Fruit fly (Drosophila melanogaster) whole organism, wandering third instar larva: ENCODE results near the gene Ac76E.

Experiments used
- Abd-B ChIP-seq: fragments of >200 bp; optimal IDR thresholded peaks from 2 replicates; lab custom pipeline; 2017; ENCODE audit warnings: missing biosample characterization, missing genetic modification characterization
- CG32264 ChIP-seq: fragments of 200-800 bp; sonication (Bioruptor generic); optimal IDR thresholded peaks from 2 replicates; lab custom pipeline; 2016; ENCODE audit warnings: missing biosample characterization, missing genetic modification characterization
- CG9705 ChIP-seq: fragments of 200-800 bp; sonication (Bioruptor generic); optimal IDR thresholded peaks from 2 replicates; lab custom pipeline; 2018; ENCODE audit warnings: missing biosample characterization, mild to moderate bottlenecking, missing genetic modification characterization
- CrebA ChIP-seq: fragments of 200-800 bp; sonication (Bioruptor generic); optimal IDR thresholded peaks from 2 replicates; lab custom pipeline; 2016; ENCODE audit warnings: missing biosample characterization, mild to moderate bottlenecking, missing genetic modification characterization, borderline replicate concordance
- Dfd ChIP-seq: fragments of >200 bp; optimal IDR thresholded peaks from 2 replicates; lab custom pipeline; 2017; ENCODE audit warnings: missing biosample characterization, missing genetic modification characterization
- Dif ChIP-seq: fragments of 200-275, 200-300 bp; sonication (Bioruptor generic); optimal IDR thresholded peaks from 2 replicates; lab custom pipeline; 2018; ENCODE audit warnings: missing biosample characterization, missing genetic modification characterization; ENCODE audit not compliant: partially characterized antibody
- GATAd ChIP-seq: sonication (Bioruptor generic); optimal IDR thresholded peaks from 2 replicates; lab custom pipeline; 2016; ENCODE audit warnings: missing biosample characterization, missing genetic modification characterization
- HLH106 ChIP-seq: fragments of 200-800 bp; optimal IDR thresholded peaks from 3 replicates; lab custom pipeline; 2019; ENCODE audit warnings: missing biosample characterization, mild to moderate bottlenecking, missing genetic modification characterization, moderate library complexity
- Hnf4 ChIP-seq: fragments of 200-800 bp; sonication (Bioruptor generic); optimal IDR thresholded peaks from 2 replicates; lab custom pipeline; 2016; ENCODE audit warnings: missing biosample characterization, mild to moderate bottlenecking, missing genetic modification characterization
- Hr78 ChIP-seq: fragments of >200 bp; optimal IDR thresholded peaks from 2 replicates; lab custom pipeline; 2017; ENCODE audit warnings: missing biosample characterization, missing genetic modification characterization
- Jra ChIP-seq: sonication (Bioruptor generic); optimal IDR thresholded peaks from 2 replicates; lab custom pipeline; 2016; ENCODE audit warnings: missing biosample characterization, missing genetic modification characterization
- Mio ChIP-seq: sonication (Bioruptor generic); optimal IDR thresholded peaks from 2 replicates; lab custom pipeline; 2016; ENCODE audit warnings: missing biosample characterization, missing genetic modification characterization
- Myc ChIP-seq: fragments of >200 bp; optimal IDR thresholded peaks from 2 replicates; lab custom pipeline; 2017
- N ChIP-seq: fragments of >200 bp; optimal IDR thresholded peaks from 2 replicates; lab custom pipeline; 2018; ENCODE audit warnings: missing biosample characterization, missing external identifiers, missing genetic modification characterization
- OdsH ChIP-seq: fragments of 200-800 bp; sonication (Bioruptor generic); optimal IDR thresholded peaks from 2 replicates; lab custom pipeline; 2016; ENCODE audit warnings: missing biosample characterization, mild to moderate bottlenecking, missing genetic modification characterization
- Rel ChIP-seq, 2 experiments: fragments of 200-800 bp; sonication (Bioruptor generic) in 1 of 2; optimal IDR thresholded peaks; 2 replicates in 1 of 2; 3 replicates in 1 of 2; lab custom pipeline; 2016 to 2019; ENCODE audit warnings: mild to moderate bottlenecking in 2 of 2, missing biosample characterization in 2 of 2, missing genetic modification characterization in 2 of 2, moderate library complexity in 1 of 2
- Vsx2 ChIP-seq: fragments of 200-300, 225-300 bp; sonication (Bioruptor generic); optimal IDR thresholded peaks from 2 replicates; lab custom pipeline; 2018; ENCODE audit warnings: missing biosample characterization, missing genetic modification characterization; ENCODE audit not compliant: partially characterized antibody
- br ChIP-seq: fragments of 200-800 bp; sonication (Bioruptor generic); optimal IDR thresholded peaks from 2 replicates; lab custom pipeline; 2016; ENCODE audit warnings: missing biosample characterization, missing genetic modification characterization
- dl ChIP-seq, 2 experiments: fragments of 175-275, 200-275 bp in 1 of 2; fragments of 200-275 bp in 1 of 2; sonication (Bioruptor generic); optimal IDR thresholded peaks; lab custom pipeline; 2018; ENCODE audit warnings: mild to moderate bottlenecking in 2 of 2, missing biosample characterization in 2 of 2, missing genetic modification characterization in 2 of 2, moderate library complexity in 2 of 2; ENCODE audit not compliant: partially characterized antibody in 2 of 2, insufficient read depth in 1 of 2
- dmrt93B ChIP-seq: fragments of 200-800 bp; sonication (Bioruptor generic); optimal IDR thresholded peaks from 2 replicates; lab custom pipeline; 2018; ENCODE audit warnings: missing biosample characterization, mild to moderate bottlenecking, missing genetic modification characterization
- dsf ChIP-seq: sonication (Bioruptor generic); optimal IDR thresholded peaks from 2 replicates; lab custom pipeline; 2016; ENCODE audit warnings: missing biosample characterization, missing genetic modification characterization, borderline replicate concordance
- ey ChIP-seq: fragments of 200-800 bp; sonication (Bioruptor generic); optimal IDR thresholded peaks from 2 replicates; lab custom pipeline; 2016; ENCODE audit warnings: missing biosample characterization, missing genetic modification characterization
- foxo ChIP-seq, 2 experiments: fragments of 200-800 bp; sonication (Bioruptor generic); optimal IDR thresholded peaks; 2 replicates in 1 of 2; 3 replicates in 1 of 2; lab custom pipeline; 2016 to 2017; ENCODE audit warnings: missing biosample characterization in 2 of 2, missing genetic modification characterization in 2 of 2
- fru ChIP-seq: fragments of 200-800 bp; sonication (Bioruptor generic); optimal IDR thresholded peaks from 3 replicates; lab custom pipeline; 2016; ENCODE audit warnings: missing biosample characterization, mild to moderate bottlenecking, missing genetic modification characterization
- h ChIP-seq: fragments of 200-800 bp; sonication (Bioruptor generic); optimal IDR thresholded peaks from 3 replicates; lab custom pipeline; 2016; ENCODE audit warnings: missing biosample characterization, mild to moderate bottlenecking, missing genetic modification characterization
- jim ChIP-seq: fragments of 175-275, 200-325 bp; sonication (Bioruptor generic); optimal IDR thresholded peaks from 2 replicates; lab custom pipeline; 2016; ENCODE audit warnings: missing biosample characterization, mild to moderate bottlenecking, missing genetic modification characterization
- lola ChIP-seq: fragments of >200 bp; optimal IDR thresholded peaks from 2 replicates; lab custom pipeline; 2017; ENCODE audit warnings: missing biosample characterization, missing genetic modification characterization
- pan ChIP-seq: fragments of >200 bp; optimal IDR thresholded peaks from 2 replicates; lab custom pipeline; 2017
- psq ChIP-seq: fragments of 200-800 bp; sonication (Bioruptor generic); optimal IDR thresholded peaks from 3 replicates; lab custom pipeline; 2017; ENCODE audit warnings: missing biosample characterization, mild to moderate bottlenecking, missing genetic modification characterization, moderate library complexity
- rgr ChIP-seq: fragments of 200-800 bp; sonication (Bioruptor generic); optimal IDR thresholded peaks from 3 replicates; lab custom pipeline; 2016; ENCODE audit warnings: missing biosample characterization, mild to moderate bottlenecking, missing genetic modification characterization
- sage ChIP-seq: fragments of 200-800 bp; sonication (Bioruptor generic); optimal IDR thresholded peaks from 2 replicates; lab custom pipeline; 2016; ENCODE audit warnings: missing biosample characterization, mild to moderate bottlenecking, missing genetic modification characterization
- sv ChIP-seq: fragments of 200-800 bp; sonication (Bioruptor generic); optimal IDR thresholded peaks from 3 replicates; lab custom pipeline; 2016; ENCODE audit warnings: missing biosample characterization, missing genetic modification characterization
- tai ChIP-seq: sonication (Bioruptor generic); optimal IDR thresholded peaks from 2 replicates; lab custom pipeline; 2016; ENCODE audit warnings: missing biosample characterization, missing genetic modification characterization
- usp ChIP-seq: fragments of >200 bp; optimal IDR thresholded peaks from 2 replicates; lab custom pipeline; 2017; ENCODE audit warnings: missing biosample characterization, missing genetic modification characterization
- woc ChIP-seq: sonication (Bioruptor generic); optimal IDR thresholded peaks from 2 replicates; lab custom pipeline; 2016; ENCODE audit warnings: missing biosample characterization, mild to moderate bottlenecking, missing genetic modification characterization

Gene Ac76E

dm6 chr3L:19929051-19929718 is 9.9 kb upstream of the Ac76E start:
- TF ChIP-seq rgr (GFP tag; lab: Kevin White, UChicago) (peak; percentile 35), Dfd (GFP tag; lab: Kevin White, UChicago) (peak; percentile 18), Rel (GFP tag; optimal IDR thresholded peaks at IDR 0.05; lab: Kevin White, UChicago) (no peak), Rel (tag; optimal IDR thresholded peaks at IDR 0.05; lab: Kevin White, UChicago) (peak; percentile 84), h (GFP tag; lab: Kevin White, UChicago) (peak; percentile 39), br (no peak), jim (GFP tag; lab: Kevin White, UChicago) (peak; percentile 20), lola (GFP tag; lab: Kevin White, UChicago) (no peak), fru (GFP tag; lab: Kevin White, UChicago) (peak; percentile 7), HLH106 (tag; lab: Kevin White, UChicago) (peak; percentile 35), psq (GFP tag; lab: Kevin White, UChicago) (peak; percentile 23), OdsH (peak; percentile 20), dl (GFP tag; optimal IDR thresholded peaks at IDR 0.05; lab: Kevin White, UChicago; ENCODE audit: insufficient read depth in 1 of 2, partially characterized antibody in 2 of 2) (no peak), tai (GFP tag; lab: Kevin White, UChicago) (no peak), ey (GFP tag; lab: Kevin White, UChicago) (peak; percentile 10), N (no peak), Myc (no peak), Dif (GFP tag; lab: Kevin White, UChicago) (peak; percentile 47), woc (GFP tag; lab: Kevin White, UChicago) (peak; percentile 42), CrebA (GFP tag; lab: Kevin White, UChicago) (no peak), foxo (GFP tag; optimal IDR thresholded peaks at IDR 0.05; lab: Kevin White, UChicago) (peak in 1 of 2 experiments; percentile 45)

DNA sequence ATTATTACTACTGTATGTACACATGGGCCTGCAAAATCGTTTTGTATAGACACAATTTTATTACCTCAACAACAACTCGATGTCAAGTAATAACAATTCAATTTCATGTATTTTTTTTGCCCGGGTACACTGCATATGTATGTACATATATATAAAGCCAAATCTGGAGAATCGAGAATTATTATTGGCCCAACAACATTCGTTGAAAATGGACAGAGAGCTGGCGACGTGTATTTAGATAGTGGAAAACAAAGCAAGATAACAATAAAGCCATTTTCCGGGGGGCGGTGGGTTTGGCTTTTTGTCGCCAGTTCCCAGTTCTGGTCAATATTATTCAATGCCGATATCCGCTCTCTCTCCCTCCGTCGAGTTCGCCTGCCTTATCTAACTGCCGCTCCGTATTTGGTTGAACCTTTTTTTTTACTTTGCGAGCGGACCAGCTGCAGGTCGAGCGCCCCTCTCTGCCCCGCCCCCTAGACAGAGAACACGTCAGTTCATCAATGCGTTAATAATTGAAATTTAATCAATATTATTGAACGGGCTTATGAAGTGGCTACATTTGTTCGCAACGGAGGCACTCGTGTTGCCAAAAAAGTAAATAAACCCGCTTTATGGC is 9.3 kb upstream of the Ac76E start:
- TF ChIP-seq jim (GFP tag; lab: Kevin White, UChicago) = peak; percentile 95
- no peak for TF ChIP-seq OdsH
- TF ChIP-seq h (GFP tag; lab: Kevin White, UChicago) = peak; percentile 50
- no peak for TF ChIP-seq pan
- TF ChIP-seq Vsx2 = no peak
- TF ChIP-seq fru (GFP tag; lab: Kevin White, UChicago) = peak; percentile 46
- no peak for TF ChIP-seq Hr78 (GFP tag; lab: Kevin White, UChicago)
- peak in 1 of 2 experiments; percentile 0 for TF ChIP-seq foxo (GFP tag; optimal IDR thresholded peaks at IDR 0.05; lab: Kevin White, UChicago)
- peak; percentile 31 for TF ChIP-seq Dif (GFP tag; lab: Kevin White, UChicago)

DNA sequence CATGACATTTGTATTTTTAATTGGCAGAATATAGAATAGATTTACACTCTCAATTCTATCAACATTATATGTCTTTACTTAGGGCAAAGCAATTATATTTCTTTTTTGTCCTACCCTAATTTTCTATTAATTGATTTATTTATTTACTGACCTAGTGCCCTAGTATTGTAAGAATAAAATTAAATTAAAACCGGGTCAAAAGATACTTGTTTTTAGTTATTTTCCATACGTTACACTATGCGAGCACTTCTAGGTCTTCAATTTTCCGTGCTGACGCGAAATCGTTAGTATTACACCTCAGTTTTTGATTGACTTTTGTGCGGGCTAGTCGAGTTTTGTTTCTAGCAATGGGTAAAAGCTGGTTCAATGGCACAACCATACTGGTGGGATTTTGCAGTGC is 7.7 kb upstream of the Ac76E start, which contains the start of gene CG46462:
Gene CG46462 (plus strand): TSS at position 301 of the 400 bp plus-strand sequence.
- TF ChIP-seq sage (GFP tag; lab: Kevin White, UChicago) (no peak), lola (GFP tag; lab: Kevin White, UChicago) (no peak), CrebA (GFP tag; lab: Kevin White, UChicago) (no peak), Dfd (GFP tag; lab: Kevin White, UChicago) (no peak), woc (GFP tag; lab: Kevin White, UChicago) (no peak), ey (GFP tag; lab: Kevin White, UChicago) (no peak), CG9705 (GFP tag; lab: Kevin White, UChicago) (no peak), Abd-B (GFP tag; lab: Kevin White, UChicago) (no peak), dl (GFP tag; optimal IDR thresholded peaks at IDR 0.05; lab: Kevin White, UChicago; ENCODE audit: insufficient read depth in 1 of 2, partially characterized antibody in 2 of 2) (no peak), h (GFP tag; lab: Kevin White, UChicago) (no peak)

DNA sequence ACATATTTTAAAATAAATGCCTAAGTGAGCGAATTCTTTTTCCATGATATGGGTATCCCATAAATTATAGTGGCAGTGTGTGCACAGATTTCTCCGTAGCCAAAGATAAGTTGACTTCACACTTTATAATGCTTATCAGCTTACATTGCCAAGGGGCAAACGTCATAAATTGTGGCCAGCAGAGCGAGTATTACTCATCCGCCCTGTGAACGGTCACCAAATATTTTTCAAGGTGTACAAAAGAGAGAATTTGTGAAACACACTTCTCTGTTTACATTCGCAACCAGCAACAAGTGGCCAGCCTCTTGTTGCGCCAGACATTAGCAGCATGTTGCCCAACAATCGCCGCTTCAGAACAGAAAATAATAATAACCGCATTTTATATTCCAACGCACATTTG is 6.2 kb upstream of the Ac76E start:
- TF ChIP-seq Rel (GFP tag; optimal IDR thresholded peaks at IDR 0.05; lab: Kevin White, UChicago) (no peak), Rel (tag; optimal IDR thresholded peaks at IDR 0.05; lab: Kevin White, UChicago) (no peak), woc (GFP tag; lab: Kevin White, UChicago) (no peak), psq (GFP tag; lab: Kevin White, UChicago) (no peak), fru (GFP tag; lab: Kevin White, UChicago) (peak; percentile 5), sv (GFP tag; lab: Kevin White, UChicago) (no peak), lola (GFP tag; lab: Kevin White, UChicago) (no peak), dl (GFP tag; optimal IDR thresholded peaks at IDR 0.05; lab: Kevin White, UChicago; ENCODE audit: insufficient read depth in 1 of 2, partially characterized antibody in 2 of 2) (no peak), rgr (GFP tag; lab: Kevin White, UChicago) (peak; percentile 38), Jra (GFP tag; lab: Kevin White, UChicago) (peak; percentile 46), GATAd (GFP tag; lab: Kevin White, UChicago) (no peak), tai (GFP tag; lab: Kevin White, UChicago) (no peak), jim (GFP tag; lab: Kevin White, UChicago) (no peak), CG9705 (GFP tag; lab: Kevin White, UChicago) (no peak), sage (GFP tag; lab: Kevin White, UChicago) (no peak), dsf (GFP tag; lab: Kevin White, UChicago) (no peak), CrebA (GFP tag; lab: Kevin White, UChicago) (no peak), usp (GFP tag; lab: Kevin White, UChicago) (no peak), ey (GFP tag; lab: Kevin White, UChicago) (no peak), HLH106 (tag; lab: Kevin White, UChicago) (no peak), Dif (GFP tag; lab: Kevin White, UChicago) (no peak), CG32264 (no peak), foxo (GFP tag; optimal IDR thresholded peaks at IDR 0.05; lab: Kevin White, UChicago) (peak in 1 of 2 experiments; percentile 28), dmrt93B (GFP tag; lab: Kevin White, UChicago) (no peak), Hr78 (GFP tag; lab: Kevin White, UChicago) (no peak), Vsx2 (no peak), Dfd (GFP tag; lab: Kevin White, UChicago) (no peak), Hnf4 (GFP tag; lab: Kevin White, UChicago) (peak; percentile 61), h (GFP tag; lab: Kevin White, UChicago) (peak; percentile 32), Mio (GFP tag; lab: Kevin White, UChicago) (no peak)
